Worm (Caenorhabditis elegans) whole organism, midembryonic: ENCODE results near the gene twk-45.

Experiments
- flt-1 ChIP-seq: fragments of 200-800 bp; sonication (Bioruptor generic); IDR thresholded peaks from 2 replicates; pipeline ENCODE4 v1.3.6; 2022; ENCODE audit warnings: missing genetic modification characterization, missing compliant biosample characterization
- med-1 ChIP-seq: sonication (generic microtip); optimal IDR thresholded peaks from 2 replicates; lab custom pipeline; 2017; ENCODE audit warnings: missing genetic modification characterization, mild to moderate bottlenecking, missing compliant biosample characterization, antibody characterized with exemption, missing genetic modification reagents; ENCODE audit not compliant: insufficient read depth
- ref-1 ChIP-seq: fragments of 200-800 bp; sonication (Bioruptor generic); conservative IDR thresholded peaks from 2 replicates; pipeline ENCODE4 v1.3.6; 2022; ENCODE audit warnings: missing genetic modification reagents, missing genetic modification characterization, missing compliant biosample characterization
- tab-1 ChIP-seq: fragments of 200-800 bp; sonication (Bioruptor generic); IDR thresholded peaks from 2 replicates; pipeline ENCODE4 v1.3.6; 2022; ENCODE audit warnings: missing genetic modification characterization, missing compliant biosample characterization
- ztf-23 ChIP-seq: fragments of 200-800 bp; sonication (Bioruptor generic); IDR thresholded peaks from 2 replicates; pipeline ENCODE4 v1.3.6; 2022; ENCODE audit warnings: missing genetic modification reagents, missing genetic modification characterization, missing compliant biosample characterization
- ztf-29 ChIP-seq: fragments of 200-800 bp; sonication (Bioruptor generic); IDR thresholded peaks from 2 replicates; pipeline ENCODE4 v1.3.6; 2022; ENCODE audit warnings: missing genetic modification reagents, missing genetic modification characterization, missing compliant biosample characterization

DNA sequence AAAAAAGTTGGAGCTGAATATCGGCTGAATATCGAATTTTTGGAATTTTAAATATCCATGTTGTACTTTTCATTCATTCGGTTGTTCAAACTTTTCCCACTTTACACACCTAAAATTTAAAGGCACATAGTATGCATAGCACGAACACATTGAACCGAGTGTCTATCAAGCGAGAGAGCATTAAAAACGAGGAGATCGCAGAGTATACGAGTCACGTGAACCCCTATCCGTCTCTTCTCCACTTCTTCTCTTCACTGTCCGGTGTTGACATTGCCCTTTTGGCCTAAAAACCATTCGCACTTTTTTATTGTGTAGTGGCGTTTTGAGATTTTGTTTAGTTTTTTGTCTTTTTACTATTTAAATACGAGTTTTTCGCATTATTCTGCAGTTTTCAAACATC, 2.8 kb upstream of the twk-45 start:
- TF ChIP-seq flt-1 (no peak), med-1 (GFP tag; lab: Kevin White, UChicago) (no peak), ref-1 (no peak), tab-1 (GFP tag; lab: Robert Waterston, UW) (no peak), ztf-29 (GFP tag; lab: Robert Waterston, UW) (no peak), ztf-23 (GFP tag; lab: Robert Waterston, UW) (no peak)
